Fruit fly (Drosophila melanogaster) whole organism, prepupa: ENCODE measurements around the gene CG31523.

Experiments used
- Blimp-1 ChIP-seq: fragments of 200-800 bp; sonication (Bioruptor generic); optimal IDR thresholded peaks from 3 replicates; lab custom pipeline; 2017; ENCODE audit warnings: missing biosample characterization, missing genetic modification characterization, mild to moderate bottlenecking, moderate library complexity, missing genetic modification reagents
- CG11902 ChIP-seq: fragments of 200-800 bp; sonication (Bioruptor generic); optimal IDR thresholded peaks from 3 replicates; lab custom pipeline; 2016; ENCODE audit warnings: missing biosample characterization, missing genetic modification characterization
- CG15336 ChIP-seq: fragments of 200-800 bp; sonication (Bioruptor generic); IDR thresholded peaks from 2 replicates; pipeline ENCODE4 v1.3.6; 2022; ENCODE audit warnings: missing biosample characterization, missing genetic modification characterization
- CG1621 ChIP-seq: fragments of 200-800 bp; sonication (Bioruptor generic); optimal IDR thresholded peaks from 3 replicates; lab custom pipeline; 2018; ENCODE audit warnings: missing biosample characterization, mild to moderate bottlenecking, missing genetic modification characterization
- CG3032 ChIP-seq: fragments of 200-800 bp; optimal IDR thresholded peaks from 2 replicates; lab custom pipeline; 2019; ENCODE audit warnings: missing biosample characterization, mild to moderate bottlenecking, missing genetic modification characterization, moderate library complexity
- CG31627 ChIP-seq: fragments of 200-800 bp; sonication (Bioruptor generic); optimal IDR thresholded peaks from 3 replicates; lab custom pipeline; 2016; ENCODE audit warnings: missing biosample characterization, missing genetic modification characterization
- CG32006 ChIP-seq: fragments of 200-800 bp; sonication (Bioruptor generic); optimal IDR thresholded peaks from 3 replicates; lab custom pipeline; 2017; ENCODE audit warnings: missing biosample characterization, mild to moderate bottlenecking, missing genetic modification characterization
- CG34406 ChIP-seq: fragments of 200-800 bp; sonication (Bioruptor generic); optimal IDR thresholded peaks from 3 replicates; lab custom pipeline; 2016; ENCODE audit warnings: missing biosample characterization, missing genetic modification characterization
- CG6163 ChIP-seq: fragments of 200-800 bp; sonication (Bioruptor generic); IDR thresholded peaks from 3 replicates; pipeline ENCODE4 v1.3.6; 2022; ENCODE audit warnings: missing biosample characterization, missing genetic modification characterization
- CG6276 ChIP-seq: fragments of 200-800 bp; sonication (Bioruptor generic); optimal IDR thresholded peaks from 2 replicates; lab custom pipeline; 2017; ENCODE audit warnings: missing biosample characterization, mild to moderate bottlenecking, missing genetic modification characterization
- CG6808 ChIP-seq: fragments of 200-800 bp; sonication (Bioruptor generic); optimal IDR thresholded peaks from 3 replicates; lab custom pipeline; 2017; ENCODE audit warnings: missing biosample characterization, missing genetic modification characterization, mild to moderate bottlenecking, moderate library complexity, missing genetic modification reagents
- CG6854 ChIP-seq: fragments of 200-800 bp; sonication (Bioruptor generic); optimal IDR thresholded peaks from 2 replicates; lab custom pipeline; 2017; ENCODE audit warnings: missing biosample characterization, mild to moderate bottlenecking, missing genetic modification characterization
- CG7368 ChIP-seq: fragments of 200-800 bp; sonication (Bioruptor generic); optimal IDR thresholded peaks from 3 replicates; lab custom pipeline; 2016; ENCODE audit warnings: missing biosample characterization, missing genetic modification characterization
- CG8632 ChIP-seq: fragments of 200-800 bp; sonication (Bioruptor generic); optimal IDR thresholded peaks from 3 replicates; lab custom pipeline; 2016; ENCODE audit warnings: missing biosample characterization, missing genetic modification characterization
- CG9139 ChIP-seq: fragments of 200-800 bp; sonication (Bioruptor generic); optimal IDR thresholded peaks from 3 replicates; lab custom pipeline; 2017; ENCODE audit warnings: missing biosample characterization, mild to moderate bottlenecking, missing genetic modification characterization
- Eip75B ChIP-seq: fragments of 200-800 bp; sonication (Bioruptor generic); optimal IDR thresholded peaks from 3 replicates; lab custom pipeline; 2016; ENCODE audit warnings: missing biosample characterization, missing genetic modification characterization
- Eip78C ChIP-seq: fragments of 200-800 bp; sonication (Bioruptor generic); peaks from one replicate; lab custom pipeline; 2016; ENCODE audit warnings: missing biosample characterization, missing genetic modification characterization
- Eip93F ChIP-seq: fragments of 200-800 bp; sonication (Bioruptor generic); optimal IDR thresholded peaks from 2 replicates; lab custom pipeline; 2016; ENCODE audit warnings: missing biosample characterization, mild to moderate bottlenecking, missing genetic modification characterization
- Ets96B ChIP-seq: fragments of 200-800 bp; optimal IDR thresholded peaks from 2 replicates; lab custom pipeline; 2019; ENCODE audit warnings: missing biosample characterization, mild to moderate bottlenecking, missing genetic modification characterization, moderate library complexity
- Gug ChIP-seq: fragments of 200-800 bp; sonication (Bioruptor generic); IDR thresholded peaks from 2 replicates; pipeline ENCODE4 v1.3.6; 2022; ENCODE audit warnings: missing biosample characterization, missing genetic modification characterization
- Hr38 ChIP-seq: sonication (Bioruptor generic); optimal IDR thresholded peaks from 2 replicates; lab custom pipeline; 2016; ENCODE audit warnings: missing biosample characterization, missing genetic modification characterization
- Hr39 ChIP-seq: fragments of 200-800 bp; sonication (Bioruptor generic); optimal IDR thresholded peaks from 2 replicates; lab custom pipeline; 2016; ENCODE audit warnings: missing biosample characterization, missing genetic modification characterization
- Hr4 ChIP-seq: fragments of 200-800 bp; sonication (Bioruptor generic); optimal IDR thresholded peaks from 3 replicates; lab custom pipeline; 2016; ENCODE audit warnings: missing biosample characterization, missing genetic modification characterization
- Met ChIP-seq: fragments of 200-800 bp; sonication (Bioruptor generic); optimal IDR thresholded peaks from 3 replicates; lab custom pipeline; 2016; ENCODE audit warnings: missing biosample characterization, missing genetic modification characterization
- Smox ChIP-seq: fragments of 200-800 bp; sonication (Bioruptor generic); optimal IDR thresholded peaks from 3 replicates; lab custom pipeline; 2016; ENCODE audit warnings: missing biosample characterization, missing genetic modification characterization
- Sox14 ChIP-seq: fragments of 200-800 bp; sonication (Bioruptor generic); optimal IDR thresholded peaks from 3 replicates; lab custom pipeline; 2016; ENCODE audit warnings: missing biosample characterization, missing genetic modification characterization
- Sox15 ChIP-seq: fragments of 200-800 bp; sonication (Bioruptor generic); optimal IDR thresholded peaks from 3 replicates; lab custom pipeline; 2016; ENCODE audit warnings: missing biosample characterization, missing genetic modification characterization
- acj6 ChIP-seq: fragments of 200-800 bp; sonication (Bioruptor generic); optimal IDR thresholded peaks from 3 replicates; lab custom pipeline; 2016; ENCODE audit warnings: missing biosample characterization, missing genetic modification characterization
- cyc ChIP-seq: fragments of 200-800 bp; sonication (Bioruptor generic); optimal IDR thresholded peaks from 3 replicates; lab custom pipeline; 2016; ENCODE audit warnings: missing biosample characterization, missing genetic modification characterization
- dac ChIP-seq: fragments of 200-800 bp; sonication (Bioruptor generic); optimal IDR thresholded peaks from 2 replicates; lab custom pipeline; 2017; ENCODE audit warnings: missing biosample characterization, mild to moderate bottlenecking, missing genetic modification characterization
- dsx ChIP-seq: fragments of 200-800 bp; optimal IDR thresholded peaks from 3 replicates; lab custom pipeline; 2019; ENCODE audit warnings: missing biosample characterization, mild to moderate bottlenecking, missing genetic modification characterization, moderate library complexity; ENCODE audit not compliant: poor library complexity, severe bottlenecking
- esn ChIP-seq: fragments of 200-800 bp; sonication (Bioruptor generic); optimal IDR thresholded peaks from 2 replicates; lab custom pipeline; 2016; ENCODE audit warnings: missing biosample characterization, mild to moderate bottlenecking, missing genetic modification characterization, moderate library complexity
- fd59A ChIP-seq: fragments of 200-800 bp; sonication (Bioruptor generic); optimal IDR thresholded peaks from 2 replicates; lab custom pipeline; 2017; ENCODE audit warnings: missing biosample characterization, mild to moderate bottlenecking, missing genetic modification characterization, missing genetic modification reagents
- fd85E ChIP-seq: fragments of 200-800 bp; sonication (Bioruptor generic); optimal IDR thresholded peaks from 3 replicates; lab custom pipeline; 2016; ENCODE audit warnings: missing biosample characterization, missing genetic modification characterization
- lz ChIP-seq: fragments of 200-800 bp; sonication (Bioruptor generic); optimal IDR thresholded peaks from 3 replicates; lab custom pipeline; 2016; ENCODE audit warnings: missing biosample characterization, missing genetic modification characterization
- net ChIP-seq: fragments of 200-800 bp; sonication (Bioruptor generic); optimal IDR thresholded peaks from 3 replicates; lab custom pipeline; 2016; ENCODE audit warnings: missing biosample characterization, missing genetic modification characterization
- pdm3 ChIP-seq: fragments of 200-800 bp; sonication (Bioruptor generic); optimal IDR thresholded peaks from 3 replicates; lab custom pipeline; 2016; ENCODE audit warnings: missing biosample characterization, missing genetic modification characterization
- salr ChIP-seq, 2 experiments: fragments of 200-800 bp; sonication (Bioruptor generic); optimal IDR thresholded peaks; 3 replicates each; lab custom pipeline; 2016 to 2018; ENCODE audit warnings: missing biosample characterization in 2 of 2, missing genetic modification characterization in 2 of 2, mild to moderate bottlenecking in 1 of 2
- spab ChIP-seq: fragments of 200-800 bp; sonication (Bioruptor generic); optimal IDR thresholded peaks from 2 replicates; lab custom pipeline; 2017; ENCODE audit warnings: missing biosample characterization, mild to moderate bottlenecking, missing genetic modification characterization, missing genetic modification reagents
- svp ChIP-seq: fragments of 200-800 bp; sonication (Bioruptor generic); peaks from one replicate; lab custom pipeline; 2016; ENCODE audit warnings: missing biosample characterization, missing genetic modification characterization
- topi ChIP-seq: fragments of 200-800 bp; sonication (Bioruptor generic); optimal IDR thresholded peaks from 3 replicates; lab custom pipeline; 2016; ENCODE audit warnings: missing biosample characterization, missing genetic modification characterization
- vri ChIP-seq: fragments of 200-800 bp; sonication (Bioruptor generic); optimal IDR thresholded peaks from 3 replicates; lab custom pipeline; 2016; ENCODE audit warnings: missing biosample characterization, mild to moderate bottlenecking, missing genetic modification characterization

The CG31523 gene

DNA sequence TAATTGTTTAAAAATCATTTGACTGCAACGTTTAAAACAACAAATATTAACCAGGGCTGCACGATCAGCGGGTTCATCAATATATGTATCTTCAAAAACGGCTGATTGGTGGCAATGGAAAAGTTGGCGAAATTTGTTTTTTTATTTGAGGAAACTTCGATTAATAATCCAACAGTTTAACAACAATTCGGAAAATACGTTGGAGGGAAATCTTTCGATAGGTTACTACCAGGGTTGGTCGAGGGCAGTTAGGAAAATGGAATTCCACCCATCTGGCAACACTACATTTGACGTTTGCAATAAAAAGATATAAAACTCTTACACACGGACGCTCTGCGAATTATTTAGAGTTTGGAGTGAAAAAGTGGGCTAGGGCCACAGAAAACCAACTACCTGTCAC lies 41.9 kb downstream of the CG31523 start, which contains the start of the genes Lipt2 and CG14650 (continued):
- TF ChIP-seq Blimp-1 (GFP tag; lab: Kevin White, UChicago), result no peak
- no peak for TF ChIP-seq Ets96B
- TF ChIP-seq topi (GFP tag; lab: Kevin White, UChicago), result no peak
- TF ChIP-seq Eip78C, result peak; percentile 82
- no peak for TF ChIP-seq Eip93F
- TF ChIP-seq Hr39 (GFP tag; lab: Kevin White, UChicago), result no peak
- TF ChIP-seq CG3032 (tag; lab: Kevin White, UChicago), result peak; percentile 60
- peak; percentile 75 for TF ChIP-seq CG31627 (GFP tag; lab: Kevin White, UChicago)
- no peak for TF ChIP-seq vri (GFP tag; lab: Kevin White, UChicago)
- TF ChIP-seq esn (GFP tag; lab: Kevin White, UChicago), result peak; percentile 79
- peak; percentile 83 for TF ChIP-seq Sox14 (GFP tag; lab: Kevin White, UChicago)
- TF ChIP-seq Gug (GFP tag; lab: Robert Waterston, UW), result peak; percentile 19; the same call in 1 of the 2 replicates
- no peak for TF ChIP-seq pdm3 (GFP tag; lab: Kevin White, UChicago)
- TF ChIP-seq CG34406 (GFP tag; lab: Kevin White, UChicago), result no peak
- no peak for TF ChIP-seq svp (GFP tag; lab: Kevin White, UChicago)
- peak; percentile 14 for TF ChIP-seq CG1621 (tag; lab: Kevin White, UChicago)
- TF ChIP-seq CG8632 (GFP tag; lab: Kevin White, UChicago), result no peak
- no peak for TF ChIP-seq CG32006 (GFP tag; lab: Kevin White, UChicago)
- peak; percentile 56 for TF ChIP-seq net
- no peak for TF ChIP-seq CG6276
- peak; percentile 51 for TF ChIP-seq CG11902 (GFP tag; lab: Kevin White, UChicago)
- TF ChIP-seq spab (GFP tag; lab: Kevin White, UChicago), result no peak
- TF ChIP-seq Met (GFP tag; lab: Kevin White, UChicago), result no peak
- TF ChIP-seq fd59A (GFP tag; lab: Kevin White, UChicago), result no peak
- TF ChIP-seq CG6163, result peak; percentile 52; the same call in 2 of the 3 replicates
- no peak for TF ChIP-seq CG9139 (GFP tag; lab: Kevin White, UChicago)
- no peak for TF ChIP-seq CG6808 (GFP tag; lab: Kevin White, UChicago)
- peak; percentile 67 for TF ChIP-seq acj6 (GFP tag; lab: Kevin White, UChicago)
- TF ChIP-seq Eip75B (GFP tag; lab: Kevin White, UChicago), result no peak
- peak; percentile 59 for TF ChIP-seq cyc (GFP tag; lab: Kevin White, UChicago)

DNA sequence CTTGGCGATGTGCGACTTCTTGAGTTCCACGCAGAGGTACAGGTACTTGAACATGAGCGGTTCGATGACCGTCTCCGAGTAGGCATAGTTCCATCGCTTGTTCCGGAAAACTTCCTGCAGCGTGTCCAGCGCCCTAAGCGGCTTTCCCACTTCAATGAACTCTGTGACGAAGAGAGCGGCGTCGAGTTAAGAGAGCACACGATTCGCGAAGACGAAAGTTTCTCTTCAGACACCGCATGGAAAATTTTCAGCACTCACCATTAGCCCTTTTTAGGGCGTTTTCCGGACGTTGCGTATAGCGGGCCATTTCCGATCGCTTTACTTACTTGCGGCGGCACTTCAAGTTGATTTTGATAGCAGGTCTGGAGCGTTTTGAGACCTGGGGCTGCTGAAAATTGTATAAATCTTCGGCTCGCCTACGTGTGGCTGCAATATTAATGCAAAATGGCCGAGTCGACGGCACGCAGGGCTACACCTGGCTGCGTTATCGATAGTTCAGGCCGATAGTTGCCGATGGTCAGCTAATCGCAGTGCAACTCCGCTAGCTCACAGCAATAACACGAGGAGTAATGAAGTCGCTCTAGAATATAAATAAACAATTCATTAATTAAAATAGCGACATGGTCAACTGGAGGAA lies 45.4 kb downstream of the CG31523 start, which contains the start of the genes eIF3a and CG1074:
Gene eIF3a (minus strand): TSS at position 455 of the 637 bp plus-strand sequence.
Gene CG1074 (plus strand): TSS at position 525 of the 637 bp plus-strand sequence.
- TF ChIP-seq Hr39 (GFP tag; lab: Kevin White, UChicago) (no peak), CG6854 (GFP tag; lab: Kevin White, UChicago) (peak; percentile 85), CG6163 (peak; percentile 77; the same call in 2 of the 3 replicates), Hr4 (GFP tag; lab: Kevin White, UChicago) (no peak), CG3032 (tag; lab: Kevin White, UChicago) (peak; percentile 52), CG1621 (tag; lab: Kevin White, UChicago) (peak; percentile 52), Smox (GFP tag; lab: Kevin White, UChicago) (no peak), fd59A (GFP tag; lab: Kevin White, UChicago) (peak; percentile 7), Blimp-1 (GFP tag; lab: Kevin White, UChicago) (no peak), dac (GFP tag; lab: Kevin White, UChicago) (no peak), Hr38 (no peak), esn (GFP tag; lab: Kevin White, UChicago) (peak; percentile 75), CG34406 (GFP tag; lab: Kevin White, UChicago) (no peak), Eip78C (peak; percentile 87), CG15336 (GFP tag; lab: Robert Waterston, UW) (no peak), dsx (GFP tag; lab: Kevin White, UChicago) (no peak), lz (GFP tag; lab: Kevin White, UChicago) (peak; percentile 64), fd85E (GFP tag; lab: Kevin White, UChicago) (no peak), Sox15 (GFP tag; lab: Kevin White, UChicago) (peak; percentile 7), salr (GFP tag; optimal IDR thresholded peaks at IDR 0.05; lab: Kevin White, UChicago) (peak in 1 of 2 experiments; percentile 19), CG7368 (GFP tag; lab: Kevin White, UChicago) (no peak), CG6808 (GFP tag; lab: Kevin White, UChicago) (no peak), Ets96B (peak; percentile 18), CG31627 (GFP tag; lab: Kevin White, UChicago) (peak; percentile 64)
